Fruit fly (Drosophila melanogaster): ENCODE measurements around the gene CG31915.
A peak's percentile ranks its signal among the peaks of the same experiment; 100 is the strongest.

Gene CG31915

DNA sequence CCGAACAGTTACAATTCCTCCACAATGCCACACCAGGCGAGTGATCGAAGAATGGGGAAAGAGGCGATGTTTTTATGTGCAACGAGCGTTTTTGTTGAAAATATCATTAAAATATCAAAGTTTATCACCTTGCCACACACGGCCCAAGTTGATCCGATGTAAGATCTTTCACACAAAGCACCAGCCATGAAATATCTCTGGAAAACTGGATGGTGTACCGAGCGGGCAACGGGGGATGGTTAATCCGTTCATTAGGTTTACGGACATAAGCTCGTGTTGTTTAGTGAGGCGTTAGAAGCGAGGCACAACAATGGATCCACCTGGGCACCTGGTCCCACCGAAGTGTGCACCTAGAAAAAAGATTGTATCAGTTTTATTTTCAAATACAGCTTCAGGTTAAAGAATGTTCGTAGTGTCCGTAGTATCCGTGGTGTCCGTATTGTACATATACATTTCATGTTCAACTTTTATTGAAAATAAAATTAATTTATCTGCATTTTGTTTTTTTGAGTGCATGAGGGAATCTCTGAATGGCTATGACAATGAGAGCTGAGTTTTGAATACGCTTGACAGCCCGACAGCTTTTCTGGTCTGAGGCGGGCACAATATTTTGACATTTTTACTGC lies 31.3 kb upstream of the CG31915 start (continued):
- TF ChIP-seq unpg (GFP tag; optimal IDR thresholded peaks at IDR 0.05), result peak; percentile 78
- peak; percentile 49 for TF ChIP-seq bab2 (GFP tag; optimal IDR thresholded peaks at IDR 0.05)
- no peak for TF ChIP-seq CG2116 (GFP tag; optimal IDR thresholded peaks at IDR 0.05)
- TF ChIP-seq gsb-n (tag; optimal IDR thresholded peaks at IDR 0.05), result peak; percentile 62
- TF ChIP-seq Side (GFP tag; optimal IDR thresholded peaks at IDR 0.05), result peak; percentile 32
- TF ChIP-seq CG9932 (GFP tag; IDR thresholded peaks at IDR 0.05), result peak; percentile 61
- 0 out of 2 replicates have a peak, but pooled peaks have one; percentile 19 for TF ChIP-seq sim (GFP tag; IDR thresholded peaks at IDR 0.05)
- TF ChIP-seq maf-S (GFP tag; optimal IDR thresholded peaks at IDR 0.05), result no peak
- TF ChIP-seq CG1647 (GFP tag; optimal IDR thresholded peaks at IDR 0.05), result peak; percentile 34
- no peak for TF ChIP-seq CG8765 (GFP tag; IDR thresholded peaks at IDR 0.05)
- TF ChIP-seq CG16815 (GFP tag; optimal IDR thresholded peaks at IDR 0.05), result peak; percentile 19
- peak; percentile 35; the same call in 1 of the 2 replicates for TF ChIP-seq CG11247 (GFP tag; IDR thresholded peaks at IDR 0.05)
- no peak for TF ChIP-seq CG13894 (tag; optimal IDR thresholded peaks at IDR 0.05)
- peak; percentile 29; the same call in 1 of the 3 replicates for TF ChIP-seq Aef1 (GFP tag; IDR thresholded peaks at IDR 0.05)
- peak; percentile 63; the same call in 2 of the 3 replicates for TF ChIP-seq tgo (GFP tag; IDR thresholded peaks at IDR 0.05)
- no peak for TF ChIP-seq Hr39 (optimal IDR thresholded peaks at IDR 0.05)
- TF ChIP-seq CG3163 (GFP tag; optimal IDR thresholded peaks at IDR 0.05), result no peak
- TF ChIP-seq p53 (GFP tag; optimal IDR thresholded peaks at IDR 0.05), result no peak
- 0 out of 2 replicates have a peak, but pooled peaks have one; percentile 26 for TF ChIP-seq ro (GFP tag; IDR thresholded peaks at IDR 0.05)
- peak; percentile 87 for TF ChIP-seq Med (GFP tag)
- TF ChIP-seq Sox102F (GFP tag; optimal IDR thresholded peaks at IDR 0.05), result peak; percentile 62
- TF ChIP-seq Trl (optimal IDR thresholded peaks at IDR 0.05), result no peak
- TF ChIP-seq Trl (GFP tag; optimal IDR thresholded peaks at IDR 0.05), result peak; percentile 53
- TF ChIP-seq org-1 (GFP tag; optimal IDR thresholded peaks at IDR 0.05), result no peak
- TF ChIP-seq Doc2 (GFP tag; IDR thresholded peaks at IDR 0.05), result no peak
- no peak for TF ChIP-seq sc (optimal IDR thresholded peaks at IDR 0.05)
- TF ChIP-seq sc (GFP tag; optimal IDR thresholded peaks at IDR 0.05), result peak; percentile 46
- TF ChIP-seq sqz (GFP tag; optimal IDR thresholded peaks at IDR 0.05), result peak; percentile 19
- TF ChIP-seq Mrtf (GFP tag; IDR thresholded peaks at IDR 0.05), result 0 out of 3 replicates have a peak, but pooled peaks have one; percentile 56
- TF ChIP-seq chn (GFP tag; optimal IDR thresholded peaks at IDR 0.05), result peak; percentile 40
- peak; percentile 17 for TF ChIP-seq scrt (GFP tag; optimal IDR thresholded peaks at IDR 0.05)
- peak; percentile 43; the same call in 1 of the 2 replicates for TF ChIP-seq gt (GFP tag; IDR thresholded peaks at IDR 0.05)
- peak; percentile 52 for TF ChIP-seq CG5245 (GFP tag; optimal IDR thresholded peaks at IDR 0.05)
- TF ChIP-seq TFAM (GFP tag; optimal IDR thresholded peaks at IDR 0.05), result no peak
- TF ChIP-seq Scr (GFP tag; IDR thresholded peaks at IDR 0.05; ENCODE audit: partially characterized antibody), result no peak
- no peak for TF ChIP-seq dati (GFP tag; IDR thresholded peaks at IDR 0.05)
- TF ChIP-seq CG14667 (GFP tag; IDR thresholded peaks at IDR 0.05), result peak; percentile 24; the same call in 1 of the 2 replicates
- peak; percentile 34 for TF ChIP-seq twi (tag; optimal IDR thresholded peaks at IDR 0.05)
- peak; percentile 51 for TF ChIP-seq CG4820 (GFP tag; optimal IDR thresholded peaks at IDR 0.05)
- peak; percentile 57 for TF ChIP-seq CG4707 (GFP tag; optimal IDR thresholded peaks at IDR 0.05)
- no peak for TF ChIP-seq CG7963 (GFP tag; IDR thresholded peaks at IDR 0.05; ENCODE audit: partially characterized antibody)
- TF ChIP-seq CG14441 (GFP tag; IDR thresholded peaks at IDR 0.05), result peak; percentile 43
- TF ChIP-seq Neu2 (GFP tag; optimal IDR thresholded peaks at IDR 0.05; ENCODE audit: borderline replicate concordance), result no peak
- TF ChIP-seq CG12219 (GFP tag; optimal IDR thresholded peaks at IDR 0.05), result peak; percentile 36
- TF ChIP-seq CG5953 (GFP tag; IDR thresholded peaks at IDR 0.05), result no peak
- peak; percentile 61 for TF ChIP-seq CG17359 (tag; optimal IDR thresholded peaks at IDR 0.05)
- peak; percentile 18 for TF ChIP-seq Hr3 (GFP tag; optimal IDR thresholded peaks at IDR 0.05)
- TF ChIP-seq klu (GFP tag; IDR thresholded peaks at IDR 0.05), result 0 out of 2 replicates have a peak, but pooled peaks have one; percentile 33
- peak; percentile 57 for TF ChIP-seq D19A (tag; optimal IDR thresholded peaks at IDR 0.05)
- peak; percentile 14 for TF ChIP-seq gro (GFP tag; optimal IDR thresholded peaks at IDR 0.05)
- TF ChIP-seq Ada2b (GFP tag; IDR thresholded peaks at IDR 0.05), result peak; percentile 66
- TF ChIP-seq CG3847 (GFP tag; IDR thresholded peaks at IDR 0.05), result peak; percentile 61
